Worm (Caenorhabditis elegans) whole organism, early embryonic: ENCODE data around the gene grd-5.
A peak's percentile ranks its signal among the peaks of the same experiment; 100 is the strongest.

Source experiments
- B0310.2 ChIP-seq: sonication (generic microtip); optimal IDR thresholded peaks from 2 replicates; lab custom pipeline; 2016; ENCODE audit warnings: mild to moderate bottlenecking, missing genetic modification characterization, missing compliant biosample characterization
- F13C5.2 ChIP-seq: sonication (generic microtip); optimal IDR thresholded peaks from 2 replicates; lab custom pipeline; 2017; ENCODE audit warnings: mild to moderate bottlenecking, missing genetic modification characterization, inconsistent platforms, missing compliant biosample characterization
- aly-1 ChIP-seq: sonication (generic microtip); optimal IDR thresholded peaks from 2 replicates; lab custom pipeline; 2016; ENCODE audit warnings: missing genetic modification characterization, missing compliant biosample characterization
- ama-1 ChIP-seq: fragments of 150-350 bp; optimal IDR thresholded peaks from 2 replicates; lab custom pipeline; 2014
- ceh-13 ChIP-seq: fragments of 200-800 bp; sonication (Bioruptor generic); optimal IDR thresholded peaks from 2 replicates; lab custom pipeline; 2018; ENCODE audit warnings: mild to moderate bottlenecking, missing genetic modification characterization, missing compliant biosample characterization
- ceh-36 ChIP-seq: sonication (generic microtip); optimal IDR thresholded peaks from 2 replicates; lab custom pipeline; 2016; ENCODE audit warnings: missing genetic modification characterization, inconsistent platforms, missing compliant biosample characterization
- ets-7 ChIP-seq: sonication (generic microtip); optimal IDR thresholded peaks from 2 replicates; lab custom pipeline; 2016; ENCODE audit warnings: missing genotype, missing genetic modification characterization, missing compliant biosample characterization
- flt-1 ChIP-seq: fragments of 200-800 bp; sonication (Bioruptor generic); IDR thresholded peaks from 2 replicates; pipeline ENCODE4 v1.3.6; 2022; ENCODE audit warnings: missing genetic modification characterization, missing compliant biosample characterization
- hmbx-1 ChIP-seq: sonication (generic microtip); optimal IDR thresholded peaks from 2 replicates; lab custom pipeline; 2016; ENCODE audit warnings: mild to moderate bottlenecking, missing genetic modification characterization, missing compliant biosample characterization
- hmg-4 ChIP-seq: fragments of 200-800 bp; sonication (Bioruptor generic); optimal IDR thresholded peaks from 2 replicates; lab custom pipeline; 2018; ENCODE audit warnings: mild to moderate bottlenecking, missing genetic modification characterization, missing compliant biosample characterization
- hnd-1 ChIP-seq: sonication (generic microtip); optimal IDR thresholded peaks from 2 replicates; lab custom pipeline; 2016; ENCODE audit warnings: missing genetic modification characterization, missing compliant biosample characterization
- pes-1 ChIP-seq: fragments of 200-800 bp; sonication (Bioruptor generic); IDR thresholded peaks from 2 replicates; pipeline ENCODE4 v1.3.6; 2022; ENCODE audit warnings: missing genetic modification reagents, missing genetic modification characterization, missing compliant biosample characterization
- scrt-1 ChIP-seq: fragments of 200-800 bp; sonication (Bioruptor generic); IDR thresholded peaks from 2 replicates; pipeline ENCODE4 v1.3.6; 2022; ENCODE audit warnings: missing genetic modification characterization, missing compliant biosample characterization
- sea-1 ChIP-seq: fragments of 200-800 bp; sonication (Bioruptor generic); conservative IDR thresholded peaks from 2 replicates; pipeline ENCODE4 v1.3.6; 2022; ENCODE audit warnings: missing genetic modification characterization, missing compliant biosample characterization
- tbx-11 ChIP-seq: fragments of 200-800 bp; sonication (Bioruptor generic); IDR thresholded peaks from 2 replicates; pipeline ENCODE4 v1.3.6; 2022; ENCODE audit warnings: missing genetic modification characterization, missing compliant biosample characterization
- tbx-37 ChIP-seq: fragments of 200-800 bp; sonication (Bioruptor generic); conservative IDR thresholded peaks from 2 replicates; pipeline ENCODE4 v1.3.6; 2022; ENCODE audit warnings: missing genetic modification reagents, missing genetic modification characterization, missing compliant biosample characterization
- tra-4 ChIP-seq: sonication (generic microtip); optimal IDR thresholded peaks from 2 replicates; lab custom pipeline; 2017; ENCODE audit warnings: missing genetic modification characterization, missing compliant biosample characterization

Gene grd-5

DNA sequence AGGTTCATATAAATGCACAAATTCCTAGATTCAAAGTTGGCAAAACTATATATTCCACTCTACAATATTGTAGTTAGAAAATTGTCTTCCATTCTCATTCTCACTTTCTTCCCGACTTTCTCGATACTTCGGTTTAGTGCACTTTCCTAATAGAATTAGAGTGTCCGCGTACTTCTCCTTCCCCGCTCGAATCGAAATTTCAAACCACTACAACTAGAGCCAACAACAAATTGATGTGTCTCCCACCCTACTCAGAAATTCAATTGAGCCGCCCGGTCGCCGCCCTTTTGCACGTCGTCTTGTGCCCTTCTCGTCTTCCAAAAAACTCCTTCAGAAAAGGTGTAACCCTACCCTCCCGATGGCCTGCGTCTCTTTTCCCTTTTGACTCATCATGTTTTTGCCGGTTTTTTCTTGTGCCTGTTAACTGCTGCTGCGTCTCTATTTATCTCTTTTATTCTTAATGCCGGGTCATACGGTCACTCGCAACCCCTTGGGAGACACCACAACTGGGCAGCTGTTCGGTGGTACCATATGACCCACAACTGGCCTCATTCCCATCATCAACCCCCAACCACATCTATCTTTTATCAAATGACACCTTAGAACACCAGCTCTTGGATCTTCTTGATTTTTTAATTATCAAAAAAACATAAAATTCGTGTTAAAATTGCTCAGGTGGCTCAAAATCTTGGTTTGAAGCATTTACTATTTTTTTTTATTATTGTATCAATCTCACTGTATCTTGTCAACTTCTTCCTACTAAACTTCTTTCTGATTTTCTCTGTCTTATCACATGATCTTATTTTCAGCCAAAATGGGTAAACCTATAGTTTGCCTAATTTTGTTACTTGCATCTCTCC is 24.5 kb upstream of the grd-5 start, which contains the start of gene tag-196:
Gene tag-196, plus strand, starts transcription at position 810 of the 860 bp plus-strand sequence.
- TF ChIP-seq ceh-36 (tag; lab: Kevin White, UChicago) (no peak), F13C5.2 (tag; lab: Kevin White, UChicago) (no peak), ceh-13 (GFP tag; lab: Kevin White, UChicago) (no peak), sea-1 (GFP tag; lab: Robert Waterston, UW) (no peak), B0310.2 (tag; lab: Kevin White, UChicago) (no peak), tra-4 (no peak), scrt-1 (GFP tag; lab: Robert Waterston, UW) (no peak), aly-1 (tag; lab: Kevin White, UChicago) (no peak), tbx-11 (no peak), tbx-37 (GFP tag; lab: Robert Waterston, UW) (no peak), ets-7 (tag; lab: Kevin White, UChicago) (no peak), hmg-4 (no peak)

DNA sequence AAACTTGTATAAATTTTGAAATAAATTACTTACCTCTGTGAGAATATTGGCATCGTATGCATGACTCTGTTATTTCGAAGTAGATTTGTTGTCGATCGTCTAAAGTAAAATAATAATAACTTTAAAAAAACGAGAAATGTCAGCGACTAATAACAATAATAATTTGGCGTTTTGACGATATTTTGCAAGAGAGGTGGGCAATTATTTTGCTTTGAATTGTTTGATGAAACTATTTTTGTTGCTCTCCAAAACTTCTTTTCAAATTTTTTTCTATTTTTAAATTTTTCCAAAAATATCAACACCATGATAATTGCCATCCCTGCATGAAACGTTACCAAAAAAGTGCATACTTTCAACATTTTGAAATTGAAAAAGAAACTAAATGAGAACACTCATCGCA is 19.6 kb upstream of the grd-5 start, which contains the start of gene F41E6.7:
Gene F41E6.7, minus strand, starts transcription at position 101 of the 400 bp plus-strand sequence.
- TF ChIP-seq F13C5.2 (tag; lab: Kevin White, UChicago) (no peak), sea-1 (GFP tag; lab: Robert Waterston, UW) (no peak), tbx-37 (GFP tag; lab: Robert Waterston, UW) (no peak), ets-7 (tag; lab: Kevin White, UChicago) (no peak), hmg-4 (no peak), ceh-13 (GFP tag; lab: Kevin White, UChicago) (no peak), ama-1 (lab: Kevin White, UChicago) (no peak)

DNA sequence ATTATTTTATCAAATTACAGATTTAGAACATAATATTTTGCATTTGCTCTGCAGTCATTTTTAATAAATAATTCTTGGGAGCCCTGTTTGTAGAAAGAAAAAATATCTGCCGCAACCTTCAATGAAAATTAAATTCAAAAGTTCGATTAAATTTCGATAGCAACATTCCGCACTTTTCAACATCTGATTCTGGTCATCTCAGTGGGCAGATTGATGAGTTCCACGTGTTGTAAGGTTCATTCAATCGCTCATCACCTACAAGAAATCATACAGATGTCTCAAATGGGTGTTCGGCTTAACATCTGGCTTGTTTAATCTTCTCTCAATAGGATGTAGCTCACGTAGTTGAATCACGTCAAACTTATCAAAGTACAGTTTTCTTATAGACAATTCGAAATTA is 18.9 kb upstream of the grd-5 start:
- TF ChIP-seq scrt-1 (GFP tag; lab: Robert Waterston, UW) (no peak), F13C5.2 (tag; lab: Kevin White, UChicago) (no peak), tra-4 (no peak), hmg-4 (no peak), flt-1 (GFP tag; lab: Robert Waterston, UW) (no peak), ceh-13 (GFP tag; lab: Kevin White, UChicago) (no peak), hmbx-1 (no peak), aly-1 (tag; lab: Kevin White, UChicago) (no peak), pes-1 (GFP tag; lab: Robert Waterston, UW) (no peak)

DNA sequence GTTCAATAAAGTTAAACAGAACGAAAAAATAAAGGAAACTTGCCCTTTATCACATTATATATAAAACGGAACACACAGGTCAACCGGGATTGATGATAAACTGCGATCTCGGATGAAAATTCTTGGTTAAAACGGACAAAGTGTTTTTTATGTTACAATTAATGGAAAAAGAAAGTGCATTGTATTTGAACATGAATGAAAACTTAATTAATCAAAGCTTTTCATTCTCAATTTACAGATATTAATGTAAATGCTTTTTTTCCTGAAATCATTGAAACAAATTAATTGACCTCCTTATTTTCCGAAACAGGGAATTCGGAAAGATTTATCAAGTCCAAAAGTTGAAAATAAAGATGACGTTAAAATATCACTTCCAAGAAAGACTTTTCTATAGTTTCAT is 17.4 kb upstream of the grd-5 start, which contains the start of gene F41E6.8:
Gene F41E6.8, minus strand, starts transcription at position 101 of the 400 bp plus-strand sequence.
- TF ChIP-seq hmbx-1 (no peak), tbx-11 (no peak), ama-1 (lab: Kevin White, UChicago) (no peak), aly-1 (tag; lab: Kevin White, UChicago) (no peak), scrt-1 (GFP tag; lab: Robert Waterston, UW) (no peak)

DNA sequence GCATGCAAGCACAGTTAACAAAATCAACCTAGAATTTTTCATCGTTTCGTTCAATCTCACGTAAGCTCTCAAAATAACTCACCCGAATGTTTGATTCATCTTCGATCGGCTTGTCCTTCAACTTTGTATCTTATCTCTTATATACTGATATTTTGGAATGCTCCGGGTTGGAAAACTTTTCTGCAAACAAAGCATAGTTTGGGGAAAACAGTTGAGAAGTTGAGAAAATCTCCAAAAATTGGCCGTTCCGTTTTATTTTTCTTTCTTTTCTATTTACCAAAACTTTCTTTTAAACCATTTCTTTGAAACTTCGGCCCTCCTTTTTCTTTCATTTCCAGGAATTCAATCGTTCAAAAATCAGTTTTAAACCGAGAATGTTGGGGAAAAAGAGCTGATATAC is 16.2 kb upstream of the grd-5 start, which contains the start of gene F41E6.15:
Gene F41E6.15, minus strand, starts transcription at position 101 of the 400 bp plus-strand sequence.
- no peak for TF ChIP-seq ceh-36 (tag; lab: Kevin White, UChicago)
- no peak for TF ChIP-seq tbx-11
- no peak for TF ChIP-seq flt-1 (GFP tag; lab: Robert Waterston, UW)
- TF ChIP-seq ama-1 (lab: Kevin White, UChicago), result no peak
- TF ChIP-seq hnd-1 (tag; lab: Kevin White, UChicago), result no peak
- no peak for TF ChIP-seq hmbx-1
- TF ChIP-seq ets-7 (tag; lab: Kevin White, UChicago), result no peak
- TF ChIP-seq tbx-37 (GFP tag; lab: Robert Waterston, UW), result no peak
- TF ChIP-seq aly-1 (tag; lab: Kevin White, UChicago), result no peak
- TF ChIP-seq ceh-13 (GFP tag; lab: Kevin White, UChicago), result no peak
- TF ChIP-seq tra-4, result no peak
- no peak for TF ChIP-seq F13C5.2 (tag; lab: Kevin White, UChicago)

DNA sequence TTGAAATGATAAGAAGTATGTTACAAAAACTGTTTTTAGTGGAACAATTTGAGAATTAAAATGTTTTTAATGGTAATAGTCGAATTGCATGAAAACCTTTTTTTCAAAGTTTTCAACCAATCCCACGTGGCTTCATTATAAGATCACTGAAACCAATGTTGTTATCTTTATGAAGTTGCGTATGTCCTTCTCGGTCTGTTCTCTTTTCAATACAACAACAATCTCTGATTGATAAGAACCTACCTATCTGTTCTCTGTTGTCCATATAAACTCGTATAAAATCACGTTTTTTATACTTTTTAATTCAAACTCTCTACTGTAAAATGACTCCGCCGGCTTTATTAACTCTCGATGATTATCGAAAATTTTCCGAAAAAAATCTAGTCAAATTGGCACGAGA is 15.6 kb upstream of the grd-5 start, which contains the start of gene F41E6.5:
Gene F41E6.5, plus strand, starts transcription at position 209 of the 400 bp plus-strand sequence.
- no peak for TF ChIP-seq tra-4
- TF ChIP-seq hmbx-1, result no peak
- no peak for TF ChIP-seq aly-1 (tag; lab: Kevin White, UChicago)
- TF ChIP-seq ets-7 (tag; lab: Kevin White, UChicago), result no peak
- no peak for TF ChIP-seq sea-1 (GFP tag; lab: Robert Waterston, UW)
- no peak for TF ChIP-seq hmg-4
- TF ChIP-seq tbx-37 (GFP tag; lab: Robert Waterston, UW), result no peak
- no peak for TF ChIP-seq B0310.2 (tag; lab: Kevin White, UChicago)
- TF ChIP-seq pes-1 (GFP tag; lab: Robert Waterston, UW), result no peak
- TF ChIP-seq ceh-36 (tag; lab: Kevin White, UChicago), result no peak
- no peak for TF ChIP-seq ama-1 (lab: Kevin White, UChicago)
- no peak for TF ChIP-seq ceh-13 (GFP tag; lab: Kevin White, UChicago)
- no peak for TF ChIP-seq flt-1 (GFP tag; lab: Robert Waterston, UW)
- TF ChIP-seq F13C5.2 (tag; lab: Kevin White, UChicago), result no peak

DNA sequence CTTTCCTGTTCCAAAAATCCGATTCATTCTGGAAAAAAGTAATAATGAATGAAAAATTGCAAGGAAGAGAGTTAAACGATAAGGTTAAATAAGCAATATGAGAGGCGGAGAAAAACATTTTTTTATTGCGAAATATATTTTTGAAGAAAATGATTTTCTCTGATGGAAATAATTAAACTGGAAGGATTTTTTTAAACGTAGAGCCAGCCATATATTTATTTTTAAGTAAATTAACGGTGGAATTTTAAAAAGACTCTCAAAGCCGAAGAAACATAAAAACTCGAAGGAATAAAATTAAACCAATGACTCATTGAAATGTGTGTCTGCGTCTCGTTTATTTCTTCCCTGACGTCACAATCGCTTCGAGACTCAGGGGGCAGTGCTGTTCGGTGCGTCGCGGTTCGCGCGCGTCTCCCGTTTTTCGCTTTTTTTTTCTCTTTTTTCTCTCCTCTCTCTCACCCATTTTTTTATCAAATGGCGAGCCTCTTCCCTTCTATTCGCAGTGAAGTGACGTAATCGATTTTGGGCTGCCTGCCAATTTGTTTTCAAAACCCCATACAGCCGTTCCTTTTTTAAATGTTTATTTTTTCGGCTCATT is 12.6 kb upstream of the grd-5 start, which contains the start of gene vps-60:
Gene vps-60, minus strand, starts transcription at position 30 of the 598 bp plus-strand sequence.
- no peak for TF ChIP-seq scrt-1 (GFP tag; lab: Robert Waterston, UW)
- TF ChIP-seq ceh-36 (tag; lab: Kevin White, UChicago), result no peak
- peak; percentile 28; the same call in 1 of the 2 replicates for TF ChIP-seq sea-1 (GFP tag; lab: Robert Waterston, UW)
- no peak for TF ChIP-seq hmbx-1
- TF ChIP-seq tbx-11, result no peak
- TF ChIP-seq aly-1 (tag; lab: Kevin White, UChicago), result no peak
- TF ChIP-seq ceh-13 (GFP tag; lab: Kevin White, UChicago), result no peak
- peak; percentile 57 for TF ChIP-seq F13C5.2 (tag; lab: Kevin White, UChicago)
- no peak for TF ChIP-seq hnd-1 (tag; lab: Kevin White, UChicago)
- no peak for TF ChIP-seq ama-1 (lab: Kevin White, UChicago)
- no peak for TF ChIP-seq tra-4
- TF ChIP-seq pes-1 (GFP tag; lab: Robert Waterston, UW), result no peak
- TF ChIP-seq hmg-4, result peak; percentile 61
- TF ChIP-seq ets-7 (tag; lab: Kevin White, UChicago), result peak; percentile 11
- TF ChIP-seq B0310.2 (tag; lab: Kevin White, UChicago), result no peak
- TF ChIP-seq tbx-37 (GFP tag; lab: Robert Waterston, UW), result no peak
- TF ChIP-seq flt-1 (GFP tag; lab: Robert Waterston, UW), result peak; percentile 44; the same call in 1 of the 2 replicates
